Worm (Caenorhabditis elegans): ENCODE data around the gene Y26G10.6.

The Y26G10.6 gene

ce11 chrV:17723142-17723781 is 23.5 kb downstream of the Y26G10.6 start:
- TF ChIP-seq nhr-23 (tag; optimal IDR thresholded peaks at IDR 0.05) (peak; percentile 8), pha-4 (tag; optimal IDR thresholded peaks at IDR 0.05) (peak; percentile 20), pqm-1 (tag; optimal IDR thresholded peaks at IDR 0.05) (peak; percentile 58), tbx-2 (tag; optimal IDR thresholded peaks at IDR 0.05) (no peak), elt-2 (tag; optimal IDR thresholded peaks at IDR 0.05) (peak; percentile 52), sea-2 (GFP tag; optimal IDR thresholded peaks at IDR 0.05) (no peak), nhr-11 (tag; optimal IDR thresholded peaks at IDR 0.05) (no peak)

ce11 chrV:17724704-17725103 is 24.9 kb downstream of the Y26G10.6 start, which contains the start of gene fat-5:
fat-5 (plus strand) TSS chrV:17725004.
- TF ChIP-seq skn-1 (tag; optimal IDR thresholded peaks at IDR 0.05) (no peak), zag-1 (tag; optimal IDR thresholded peaks at IDR 0.05) (no peak), ztf-11 (tag; optimal IDR thresholded peaks at IDR 0.05) (no peak), ceh-82 (tag; optimal IDR thresholded peaks at IDR 0.05) (no peak), nhr-28 (tag; optimal IDR thresholded peaks at IDR 0.05) (no peak), ceh-16 (tag; optimal IDR thresholded peaks at IDR 0.05) (no peak), ceh-9 (tag; optimal IDR thresholded peaks at IDR 0.05) (no peak), daf-12 (tag; optimal IDR thresholded peaks at IDR 0.05) (no peak), eor-1 (tag; optimal IDR thresholded peaks at IDR 0.05) (no peak), unc-62 (GFP tag; optimal IDR thresholded peaks at IDR 0.05) (no peak), egl-5 (tag; optimal IDR thresholded peaks at IDR 0.05) (no peak), tbx-2 (tag; optimal IDR thresholded peaks at IDR 0.05) (no peak), elt-3 (tag; optimal IDR thresholded peaks at IDR 0.05) (no peak), mdl-1 (tag; optimal IDR thresholded peaks at IDR 0.05) (no peak), nhr-77 (tag; optimal IDR thresholded peaks at IDR 0.05) (no peak), nhr-23 (tag; optimal IDR thresholded peaks at IDR 0.05) (no peak)

DNA sequence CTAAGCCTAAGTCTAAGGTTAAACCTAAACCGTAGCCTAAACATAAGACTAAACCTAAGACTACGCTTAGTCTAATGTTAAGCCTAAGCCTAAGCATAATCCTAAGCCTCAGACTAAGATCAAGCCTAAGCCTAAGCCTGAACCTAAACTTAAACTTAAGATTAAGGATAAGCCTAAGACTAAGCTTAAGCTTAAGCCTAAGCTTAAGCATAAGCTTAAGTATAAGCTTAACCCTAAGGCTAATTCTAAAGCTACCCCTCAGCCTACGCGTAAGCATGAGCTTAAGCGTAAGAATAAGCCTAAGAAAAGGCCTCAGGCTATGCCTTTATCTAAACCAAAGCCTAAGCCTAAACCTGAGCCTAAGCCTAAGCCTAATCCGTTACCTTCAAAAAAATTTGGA is 28.6 kb downstream of the Y26G10.6 start:
- no peak for TF ChIP-seq nhr-28 (tag; optimal IDR thresholded peaks at IDR 0.05)
- no peak for TF ChIP-seq nhr-237 (tag; optimal IDR thresholded peaks at IDR 0.05)
- TF ChIP-seq unc-62 (GFP tag; optimal IDR thresholded peaks at IDR 0.05): no peak
- no peak for TF ChIP-seq ceh-9 (tag; optimal IDR thresholded peaks at IDR 0.05)
- no peak for TF ChIP-seq ceh-28 (tag; optimal IDR thresholded peaks at IDR 0.05)
- no peak for TF ChIP-seq egl-5 (tag; optimal IDR thresholded peaks at IDR 0.05)
- no peak for TF ChIP-seq elt-3 (tag; optimal IDR thresholded peaks at IDR 0.05)
- no peak for TF ChIP-seq sea-2 (GFP tag; optimal IDR thresholded peaks at IDR 0.05)
- no peak for TF ChIP-seq nhr-43 (tag; optimal IDR thresholded peaks at IDR 0.05; ENCODE audit: poor library complexity, severe bottlenecking)
- no peak for TF ChIP-seq hmg-11 (tag; optimal IDR thresholded peaks at IDR 0.05)
- no peak for TF ChIP-seq pha-4 (tag; optimal IDR thresholded peaks at IDR 0.05)
- no peak for TF ChIP-seq snpc-4 (tag; optimal IDR thresholded peaks at IDR 0.05)
- no peak for TF ChIP-seq ama-1 (optimal IDR thresholded peaks at IDR 0.05)
- TF ChIP-seq ZK546.5 (tag; optimal IDR thresholded peaks at IDR 0.05): no peak
- TF ChIP-seq nhr-11 (tag; optimal IDR thresholded peaks at IDR 0.05): no peak
- no peak for TF ChIP-seq ztf-4 (tag; optimal IDR thresholded peaks at IDR 0.05)
- TF ChIP-seq nhr-12 (tag; optimal IDR thresholded peaks at IDR 0.05): no peak
- TF ChIP-seq tbx-2 (tag; optimal IDR thresholded peaks at IDR 0.05): no peak

DNA sequence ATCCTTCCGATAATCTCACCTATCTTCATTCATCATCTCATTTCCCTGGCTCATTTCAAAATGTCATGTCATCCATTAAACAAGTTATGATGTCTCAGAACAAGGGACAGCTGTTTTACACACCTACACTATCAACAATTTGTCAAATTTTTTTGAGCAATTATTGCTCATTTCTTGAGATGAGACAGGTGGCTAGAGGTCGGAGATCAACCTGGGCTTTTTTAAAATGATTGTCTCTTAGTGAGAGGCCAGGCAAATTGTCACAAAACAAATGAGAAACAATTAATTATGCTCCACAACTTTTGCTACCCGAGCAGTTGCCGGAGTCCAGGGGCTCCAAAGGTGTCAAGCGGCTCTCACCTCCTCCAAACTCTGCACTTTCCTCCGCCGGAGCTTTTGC is 29.0 kb downstream of the Y26G10.6 start:
- TF ChIP-seq nhr-11 (tag; optimal IDR thresholded peaks at IDR 0.05) (peak; percentile 58), mdl-1 (tag; optimal IDR thresholded peaks at IDR 0.05) (no peak), nhr-77 (tag; optimal IDR thresholded peaks at IDR 0.05) (no peak), lsy-12 (tag; optimal IDR thresholded peaks at IDR 0.05) (no peak), nhr-28 (tag; optimal IDR thresholded peaks at IDR 0.05) (no peak), ZK546.5 (tag; optimal IDR thresholded peaks at IDR 0.05) (no peak), egl-5 (tag; optimal IDR thresholded peaks at IDR 0.05) (peak; percentile 57), sea-2 (GFP tag; optimal IDR thresholded peaks at IDR 0.05) (no peak), lin-39 (tag; optimal IDR thresholded peaks at IDR 0.05) (peak; percentile 51)

ce11 chrV:17732516-17732915 is 32.8 kb downstream of the Y26G10.6 start, which contains the start of gene twk-42:
twk-42 (minus strand) TSS chrV:17732616.
- TF ChIP-seq fos-1 (tag; optimal IDR thresholded peaks at IDR 0.05) (no peak), snpc-4 (tag; optimal IDR thresholded peaks at IDR 0.05) (no peak), ceh-9 (tag; optimal IDR thresholded peaks at IDR 0.05) (no peak), R02D3.7 (tag; optimal IDR thresholded peaks at IDR 0.05) (no peak), sea-2 (GFP tag; optimal IDR thresholded peaks at IDR 0.05) (no peak), pha-4 (tag; optimal IDR thresholded peaks at IDR 0.05) (no peak)

Measured in whole organism, L3 larva.